Fruit fly (Drosophila melanogaster) whole organism, embryonic: ENCODE results near the gene Mettl4.
A peak's percentile ranks its signal among the peaks of the same experiment; 100 is the strongest.

ENCODE experiments used
- Adf1 ChIP-seq: fragments of 200-800 bp; sonication (Bioruptor generic); IDR thresholded peaks from 2 replicates; pipeline ENCODE4 v1.3.6; 2022; ENCODE audit warnings: missing biosample characterization, missing genetic modification characterization
- CG10321 ChIP-seq: fragments of 200-800 bp; sonication (Bioruptor generic); IDR thresholded peaks from 2 replicates; pipeline ENCODE4 v1.3.6; 2022; ENCODE audit warnings: missing biosample characterization, missing genetic modification characterization
- CG11696 ChIP-seq: fragments of 200-800 bp; sonication (Bioruptor generic); IDR thresholded peaks from 2 replicates; pipeline ENCODE4 v1.3.6; 2022; ENCODE audit warnings: missing biosample characterization, missing genetic modification characterization
- CG12155 ChIP-seq: fragments of 200-800 bp; sonication (Bioruptor generic); optimal IDR thresholded peaks from 3 replicates; lab custom pipeline; 2016; ENCODE audit warnings: missing biosample characterization, missing genetic modification characterization
- CG12299 ChIP-seq: fragments of 200-800 bp; sonication (Bioruptor generic); optimal IDR thresholded peaks from 2 replicates; lab custom pipeline; 2018; ENCODE audit warnings: missing biosample characterization, mild to moderate bottlenecking, missing genetic modification characterization
- CG13287 ChIP-seq: fragments of 200-800 bp; sonication (Bioruptor generic); IDR thresholded peaks from 2 replicates; pipeline ENCODE4 v1.3.6; 2022; ENCODE audit warnings: missing biosample characterization, missing genetic modification characterization; ENCODE audit not compliant: partially characterized antibody
- CG1603 ChIP-seq: fragments of 200-800 bp; sonication (Bioruptor generic); optimal IDR thresholded peaks from 2 replicates; lab custom pipeline; 2019; ENCODE audit warnings: missing biosample characterization, mild to moderate bottlenecking, missing genetic modification characterization, moderate library complexity
- CG1647 ChIP-seq: fragments of 200-800 bp; sonication (Bioruptor generic); optimal IDR thresholded peaks from 3 replicates; lab custom pipeline; 2016; ENCODE audit warnings: missing biosample characterization, missing genetic modification characterization
- CG18599 ChIP-seq: fragments of 200-800 bp; sonication (Bioruptor generic); optimal IDR thresholded peaks from 3 replicates; lab custom pipeline; 2017; ENCODE audit warnings: missing biosample characterization, missing genetic modification characterization, mild to moderate bottlenecking, moderate library complexity, missing genetic modification reagents
- CG2116 ChIP-seq: fragments of 200-800 bp; sonication (Bioruptor generic); optimal IDR thresholded peaks from 3 replicates; lab custom pipeline; 2018; ENCODE audit warnings: missing biosample characterization, mild to moderate bottlenecking, missing genetic modification characterization
- CG31365 ChIP-seq: fragments of 200-800 bp; sonication (Bioruptor generic); optimal IDR thresholded peaks from 2 replicates; lab custom pipeline; 2018; ENCODE audit warnings: missing biosample characterization, mild to moderate bottlenecking, missing genetic modification characterization
- CG42726 ChIP-seq: fragments of 200-800 bp; sonication (Bioruptor generic); IDR thresholded peaks from 2 replicates; pipeline ENCODE4 v1.3.6; 2022; ENCODE audit warnings: missing biosample characterization, missing genetic modification characterization; ENCODE audit not compliant: partially characterized antibody
- CG7357 ChIP-seq: fragments of 200-800 bp; sonication (Bioruptor generic); IDR thresholded peaks from 3 replicates; pipeline ENCODE4 v1.3.6; 2022; ENCODE audit warnings: missing biosample characterization, missing genetic modification characterization
- CG8089 ChIP-seq: fragments of 200-800 bp; sonication (Bioruptor generic); optimal IDR thresholded peaks from 3 replicates; lab custom pipeline; 2016; ENCODE audit warnings: missing biosample characterization, missing genetic modification characterization
- CG8388 ChIP-seq: fragments of 200-800 bp; sonication (Bioruptor generic); optimal IDR thresholded peaks from 2 replicates; lab custom pipeline; 2019; ENCODE audit warnings: missing biosample characterization, mild to moderate bottlenecking, missing genetic modification characterization, moderate library complexity
- CG9932 ChIP-seq: fragments of 200-800 bp; sonication (Bioruptor generic); IDR thresholded peaks from 2 replicates; pipeline ENCODE4 v1.3.6; 2022; ENCODE audit warnings: missing biosample characterization, missing genetic modification characterization
- Deaf1 ChIP-seq: fragments of 200-800 bp; optimal IDR thresholded peaks from 3 replicates; lab custom pipeline; 2019; ENCODE audit warnings: missing biosample characterization, mild to moderate bottlenecking, missing genetic modification characterization, moderate library complexity
- Dek ChIP-seq: fragments of 200-800 bp; sonication (Bioruptor generic); optimal IDR thresholded peaks from 3 replicates; lab custom pipeline; 2019; ENCODE audit warnings: missing biosample characterization, mild to moderate bottlenecking, missing genetic modification characterization, moderate library complexity
- Dip2 ChIP-seq: fragments of 200-800 bp; sonication (Bioruptor generic); IDR thresholded peaks from 2 replicates; pipeline ENCODE4 v1.3.6; 2022; ENCODE audit warnings: missing biosample characterization, missing genetic modification characterization
- ERR ChIP-seq: fragments of 200-800 bp; sonication (Bioruptor generic); optimal IDR thresholded peaks from 2 replicates; lab custom pipeline; 2016; ENCODE audit warnings: missing biosample characterization, missing genetic modification characterization
- H2.0 ChIP-seq: fragments of 200-800 bp; sonication (Bioruptor generic); IDR thresholded peaks from 2 replicates; pipeline ENCODE4 v1.3.6; 2022; ENCODE audit warnings: missing biosample characterization, missing genetic modification characterization
- HLHmδ ChIP-seq: fragments of 200-800 bp; sonication (Bioruptor generic); optimal IDR thresholded peaks from 2 replicates; lab custom pipeline; 2018; ENCODE audit warnings: missing biosample characterization, mild to moderate bottlenecking, missing genetic modification characterization, moderate library complexity
- Lhr ChIP-seq: fragments of 200-800 bp; sonication (Bioruptor generic); optimal IDR thresholded peaks from 3 replicates; lab custom pipeline; 2017; ENCODE audit warnings: mild to moderate bottlenecking, missing biosample characterization, missing genetic modification reagents, missing genetic modification characterization
- Lpt ChIP-seq: fragments of >200 bp; optimal IDR thresholded peaks from 2 replicates; lab custom pipeline; 2018; ENCODE audit warnings: missing biosample characterization, missing genetic modification characterization
- Rfx ChIP-seq: fragments of 200-800 bp; sonication (Bioruptor generic); IDR thresholded peaks from 2 replicates; pipeline ENCODE4 v1.3.6; 2022; ENCODE audit warnings: missing biosample characterization, missing genetic modification characterization
- Scr ChIP-seq: fragments of 200-800 bp; sonication (Bioruptor generic); IDR thresholded peaks from 2 replicates; pipeline ENCODE4 v1.3.6; 2022; ENCODE audit warnings: missing biosample characterization, missing genetic modification characterization; ENCODE audit not compliant: partially characterized antibody
- Sry-δ ChIP-seq: fragments of 200-800 bp; sonication (Bioruptor generic); optimal IDR thresholded peaks from 2 replicates; lab custom pipeline; 2016; ENCODE audit warnings: missing biosample characterization, missing genetic modification characterization
- Stat92E ChIP-seq, 3 experiments: fragments of >200 bp in 2 of 3; fragments of 200-800 bp in 1 of 3; sonication (Bioruptor generic) in 1 of 3; optimal IDR thresholded peaks; 2 replicates each; lab custom pipeline; 2017 to 2019; ENCODE audit warnings: missing biosample characterization in 3 of 3, missing genetic modification characterization in 3 of 3, mild to moderate bottlenecking in 1 of 3, moderate library complexity in 1 of 3
- bigmax ChIP-seq: fragments of 200-800 bp; sonication (Bioruptor generic); optimal IDR thresholded peaks from 2 replicates; lab custom pipeline; 2018; ENCODE audit warnings: missing biosample characterization, mild to moderate bottlenecking, missing genetic modification characterization
- dm ChIP-seq: fragments of 200-800 bp; sonication (Bioruptor generic); optimal IDR thresholded peaks from 3 replicates; lab custom pipeline; 2016; ENCODE audit warnings: missing biosample characterization, missing genetic modification characterization
- fd3F ChIP-seq: fragments of 200-800 bp; sonication (Bioruptor generic); optimal IDR thresholded peaks from 2 replicates; lab custom pipeline; 2018; ENCODE audit warnings: missing biosample characterization, mild to moderate bottlenecking, missing genetic modification characterization, moderate library complexity
- gro ChIP-seq: fragments of 200-800 bp; sonication (Bioruptor generic); optimal IDR thresholded peaks from 2 replicates; lab custom pipeline; 2016; ENCODE audit warnings: missing biosample characterization, missing genetic modification characterization
- ind ChIP-seq: fragments of 200-800 bp; sonication (Bioruptor generic); optimal IDR thresholded peaks from 3 replicates; lab custom pipeline; 2016; ENCODE audit warnings: missing biosample characterization, missing genetic modification characterization
- insv ChIP-seq, 2 experiments: fragments of 200-800 bp; sonication (Bioruptor generic); optimal IDR thresholded peaks; 3 replicates each; lab custom pipeline; 2016 to 2018; ENCODE audit warnings: missing biosample characterization in 2 of 2, missing genetic modification characterization in 2 of 2
- inv ChIP-seq: fragments of 200-800 bp; sonication (Bioruptor generic); IDR thresholded peaks from 2 replicates; pipeline ENCODE4 v1.3.6; 2022; ENCODE audit warnings: missing biosample characterization, missing genetic modification characterization; ENCODE audit not compliant: partially characterized antibody
- mirr ChIP-seq: fragments of 200-800 bp; sonication (Bioruptor generic); optimal IDR thresholded peaks from 3 replicates; lab custom pipeline; 2018; ENCODE audit warnings: missing biosample characterization, mild to moderate bottlenecking, missing genetic modification characterization
- nerfin-1 ChIP-seq: fragments of 200-800 bp; sonication (Bioruptor generic); optimal IDR thresholded peaks from 3 replicates; lab custom pipeline; 2019; ENCODE audit warnings: missing biosample characterization, mild to moderate bottlenecking, missing genetic modification characterization, moderate library complexity
- nom ChIP-seq: fragments of 200-800 bp; sonication (Bioruptor generic); optimal IDR thresholded peaks from 2 replicates; lab custom pipeline; 2017; ENCODE audit warnings: missing biosample characterization, missing genetic modification characterization, mild to moderate bottlenecking, moderate library complexity, missing genetic modification reagents
- oc ChIP-seq: fragments of 200-800 bp; sonication (Bioruptor generic); optimal IDR thresholded peaks from 2 replicates; lab custom pipeline; 2018; ENCODE audit warnings: missing biosample characterization, mild to moderate bottlenecking, missing genetic modification characterization, moderate library complexity
- onecut ChIP-seq: fragments of 200-800 bp; sonication (Bioruptor generic); IDR thresholded peaks from 2 replicates; pipeline ENCODE4 v1.3.6; 2022; ENCODE audit warnings: missing biosample characterization, missing genetic modification characterization
- sna ChIP-seq: fragments of 200-800 bp; sonication (Bioruptor generic); IDR thresholded peaks from 2 replicates; pipeline ENCODE4 v1.3.6; 2022; ENCODE audit warnings: missing biosample characterization, missing genetic modification characterization; ENCODE audit not compliant: partially characterized antibody
- stwl ChIP-seq: fragments of 200-800 bp; sonication (Bioruptor generic); optimal IDR thresholded peaks from 3 replicates; lab custom pipeline; 2018; ENCODE audit warnings: missing biosample characterization, mild to moderate bottlenecking, missing genetic modification characterization, moderate library complexity
- tup ChIP-seq: fragments of 200-800 bp; sonication (Bioruptor generic); optimal IDR thresholded peaks from 2 replicates; lab custom pipeline; 2016; ENCODE audit warnings: missing biosample characterization, mild to moderate bottlenecking, missing genetic modification characterization, moderate library complexity
- twi ChIP-seq: fragments of 200-800 bp; optimal IDR thresholded peaks from 2 replicates; lab custom pipeline; 2019; ENCODE audit warnings: missing biosample characterization, mild to moderate bottlenecking, missing genetic modification characterization, moderate library complexity
- wdn ChIP-seq: fragments of 200-800 bp; sonication (Bioruptor generic); IDR thresholded peaks from 2 replicates; pipeline ENCODE4 v1.3.6; 2022; ENCODE audit warnings: missing biosample characterization, missing genetic modification characterization
- z ChIP-seq: fragments of 200-800 bp; sonication (Bioruptor generic); IDR thresholded peaks from 3 replicates; pipeline ENCODE4 v1.3.6; 2022; ENCODE audit warnings: missing biosample characterization, missing genetic modification characterization
- zen ChIP-seq: fragments of 200-800 bp; sonication (Bioruptor generic); optimal IDR thresholded peaks from 3 replicates; lab custom pipeline; 2018; ENCODE audit warnings: missing biosample characterization, mild to moderate bottlenecking, missing genetic modification characterization, moderate library complexity
- zf30C ChIP-seq: fragments of 200-800 bp; sonication (Bioruptor generic); optimal IDR thresholded peaks from 3 replicates; lab custom pipeline; 2018; ENCODE audit warnings: missing biosample characterization, mild to moderate bottlenecking, missing genetic modification characterization

Mettl4 gene

DNA sequence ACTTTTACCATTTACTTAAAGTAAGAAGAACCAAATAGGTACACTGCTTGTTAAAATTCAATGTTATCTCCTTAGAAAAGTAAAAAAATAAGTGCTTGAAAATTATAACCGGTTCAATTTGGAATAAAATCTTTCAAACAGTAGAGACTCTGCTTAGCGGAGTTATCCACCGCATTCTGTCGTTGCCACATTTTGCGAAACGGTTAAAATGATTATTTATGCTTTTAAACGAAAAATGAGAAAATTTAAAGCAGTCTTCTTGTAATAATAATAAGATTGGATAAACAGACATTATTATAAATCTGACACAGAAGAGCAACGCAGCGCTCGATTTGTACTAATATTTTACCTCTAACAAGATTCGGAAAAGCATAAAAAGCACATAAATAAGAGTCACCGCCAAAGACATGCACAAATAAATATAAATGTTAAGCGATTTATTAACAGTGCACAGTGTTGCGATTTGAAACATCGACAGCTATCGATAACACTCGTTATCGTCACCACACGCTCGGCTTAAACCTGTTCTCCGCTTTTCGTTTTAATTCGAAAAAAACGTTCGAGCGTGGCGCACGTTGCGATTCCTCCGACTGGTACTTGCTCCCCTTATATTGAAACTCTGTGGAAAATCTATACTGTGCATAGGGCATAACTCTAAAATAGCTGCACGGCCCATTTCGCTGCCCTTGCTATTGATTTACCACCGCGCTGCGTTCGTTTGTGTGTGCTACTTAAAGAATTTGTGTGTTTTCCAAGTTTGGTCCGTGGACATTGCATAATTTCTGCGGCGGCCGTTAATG is 26.0 kb downstream of the Mettl4 start, which contains the start of gene Fas1 (continued):
- peak; percentile 15 for TF ChIP-seq CG8089 (GFP tag; lab: Kevin White, UChicago)
- TF ChIP-seq oc (tag; lab: Kevin White, UChicago) = peak; percentile 57
- peak; percentile 5 for TF ChIP-seq CG1603 (tag; lab: Kevin White, UChicago)
- TF ChIP-seq CG2116 (GFP tag; lab: Kevin White, UChicago) = peak; percentile 99
- TF ChIP-seq Deaf1 (tag; lab: Kevin White, UChicago) = peak; percentile 70
- peak; percentile 30 for TF ChIP-seq dm (GFP tag; lab: Kevin White, UChicago)
- no peak for TF ChIP-seq CG8388 (GFP tag; lab: Kevin White, UChicago)
- peak; percentile 57 for TF ChIP-seq Sry-δ (GFP tag; lab: Kevin White, UChicago)
- peak; percentile 60 for TF ChIP-seq nerfin-1 (tag; lab: Kevin White, UChicago)
- peak; percentile 52; the same call in 1 of the 2 replicates for TF ChIP-seq Rfx (GFP tag; lab: Robert Waterston, UW)
- TF ChIP-seq inv = 0 out of 2 replicates have a peak, but pooled peaks have one; percentile 34
- no peak for TF ChIP-seq tup (GFP tag; lab: Kevin White, UChicago)
- no peak for TF ChIP-seq fd3F (GFP tag; lab: Kevin White, UChicago)
- TF ChIP-seq Dip2 (GFP tag; lab: Robert Waterston, UW) = no peak
- peak; percentile 71 for TF ChIP-seq Scr (GFP tag; lab: Robert Waterston, UW)
- TF ChIP-seq Lhr (GFP tag; lab: Kevin White, UChicago) = peak; percentile 75
- TF ChIP-seq CG1647 = no peak
- TF ChIP-seq wdn (GFP tag; lab: Robert Waterston, UW) = no peak
- TF ChIP-seq ind (GFP tag; lab: Kevin White, UChicago) = no peak
- peak; percentile 41 for TF ChIP-seq zf30C (GFP tag; lab: Kevin White, UChicago)
- peak; percentile 0 for TF ChIP-seq CG18599
- no peak for TF ChIP-seq Dek (tag; lab: Kevin White, UChicago)
- no peak for TF ChIP-seq bigmax (GFP tag; lab: Kevin White, UChicago)
- no peak for TF ChIP-seq CG10321 (GFP tag; lab: Robert Waterston, UW)
- peak; percentile 76 for TF ChIP-seq HLHmδ (GFP tag; lab: Kevin White, UChicago)
- TF ChIP-seq ERR (GFP tag; lab: Kevin White, UChicago) = no peak
- no peak for TF ChIP-seq H2.0
- TF ChIP-seq CG9932 (GFP tag; lab: Robert Waterston, UW) = peak; percentile 29; the same call in 1 of the 2 replicates
- TF ChIP-seq insv (GFP tag; optimal IDR thresholded peaks at IDR 0.05; lab: Kevin White, UChicago) = no peak
- TF ChIP-seq Lpt (GFP tag; lab: Kevin White, UChicago) = no peak
- peak; percentile 26; the same call in 1 of the 2 replicates for TF ChIP-seq CG42726
- no peak for TF ChIP-seq gro (GFP tag; lab: Kevin White, UChicago)
- TF ChIP-seq nom = peak; percentile 20
- no peak for TF ChIP-seq CG11696 (GFP tag; lab: Robert Waterston, UW)
- peak; percentile 54; the same call in 1 of the 2 replicates for TF ChIP-seq sna
- 0 out of 2 replicates have a peak, but pooled peaks have one; percentile 11 for TF ChIP-seq Adf1 (GFP tag; lab: Robert Waterston, UW)
- peak in 1 of 3 experiments; percentile 95 for TF ChIP-seq Stat92E (GFP tag; optimal IDR thresholded peaks at IDR 0.05; lab: Kevin White, UChicago)
- peak; percentile 88 for TF ChIP-seq onecut (GFP tag; lab: Robert Waterston, UW)
- peak; percentile 71 for TF ChIP-seq CG13287 (GFP tag; lab: Robert Waterston, UW)
- TF ChIP-seq zen (tag; lab: Kevin White, UChicago) = peak; percentile 22
- no peak for TF ChIP-seq CG7357
- no peak for TF ChIP-seq mirr (GFP tag; lab: Kevin White, UChicago)
- no peak for TF ChIP-seq twi (tag; lab: Kevin White, UChicago)
- peak; percentile 13 for TF ChIP-seq CG12299 (tag; lab: Kevin White, UChicago)
- TF ChIP-seq CG12155 = peak; percentile 47
- TF ChIP-seq CG31365 (tag; lab: Kevin White, UChicago) = peak; percentile 95
- no peak for TF ChIP-seq z (GFP tag; lab: Robert Waterston, UW)
- peak; percentile 89 for TF ChIP-seq stwl (tag; lab: Kevin White, UChicago)
